Worm (Caenorhabditis elegans): ENCODE results near the gene osm-1.
A peak's percentile ranks its signal among the peaks of the same experiment; 100 is the strongest.

The osm-1 gene

DNA sequence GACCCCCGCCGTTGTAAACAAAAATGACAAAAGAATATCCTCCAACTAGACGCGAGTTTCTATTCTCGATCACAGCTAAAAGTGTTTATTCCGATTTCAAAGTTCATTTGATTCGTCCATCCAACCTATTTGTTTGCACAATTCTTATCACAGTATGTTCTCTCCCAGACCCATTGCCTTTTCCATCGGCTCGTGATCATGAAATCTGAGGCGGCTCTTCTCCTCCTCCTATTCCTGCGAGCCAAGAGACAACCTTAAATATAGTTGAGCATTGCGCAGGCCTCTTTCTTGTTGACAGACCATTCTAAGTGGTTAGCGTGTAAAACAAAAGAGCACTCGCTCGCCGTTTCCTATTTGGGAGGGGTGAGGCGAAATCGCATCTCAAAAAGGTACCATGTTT is 56.5 kb downstream of the osm-1 start:
- TF ChIP-seq mec-3 (tag; optimal IDR thresholded peaks at IDR 0.05; ENCODE audit: borderline replicate concordance) (no peak), ceh-48 (tag; optimal IDR thresholded peaks at IDR 0.05) (no peak), ceh-34 (tag; optimal IDR thresholded peaks at IDR 0.05) (peak; percentile 6)

DNA sequence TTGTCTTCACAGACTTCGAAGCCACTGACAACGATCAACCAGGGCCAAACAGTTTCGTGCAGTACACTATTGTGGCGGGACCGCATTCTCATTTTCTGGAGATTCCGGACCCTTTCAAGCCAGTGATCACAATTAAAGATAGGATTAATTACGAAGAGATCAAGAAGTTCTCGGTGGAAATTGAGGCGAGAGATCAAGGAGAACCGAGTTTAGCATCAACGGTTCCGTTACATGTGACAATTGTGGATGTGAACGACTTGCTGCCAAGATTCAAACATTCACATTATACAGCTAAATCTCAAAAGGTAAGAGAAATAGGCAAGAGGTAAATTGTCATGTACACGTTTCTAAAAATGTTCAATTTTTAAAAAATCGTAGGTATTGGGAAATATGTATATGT is 57.3 kb downstream of the osm-1 start:
- TF ChIP-seq pag-3 (tag; optimal IDR thresholded peaks at IDR 0.05; ENCODE audit: borderline replicate concordance) (no peak), ceh-2 (tag; optimal IDR thresholded peaks at IDR 0.05) (no peak), dve-1 (tag; optimal IDR thresholded peaks at IDR 0.05) (no peak), C08G9.2 (tag; optimal IDR thresholded peaks at IDR 0.05) (no peak), nfya-1 (tag; optimal IDR thresholded peaks at IDR 0.05) (no peak), nhr-232 (tag; optimal IDR thresholded peaks at IDR 0.05) (no peak)

All from whole organism, late embryonic.